Fruit fly (Drosophila melanogaster) whole organism, embryonic: ENCODE results near the gene CG44362.

Source experiments
- CG10209 ChIP-seq: fragments of 200-800 bp; sonication (Bioruptor generic); optimal IDR thresholded peaks from 3 replicates; lab custom pipeline; 2017; ENCODE audit warnings: missing biosample characterization, mild to moderate bottlenecking, missing genetic modification characterization, missing genetic modification reagents
- CG10366 ChIP-seq: fragments of 200-800 bp; sonication (Bioruptor generic); IDR thresholded peaks from 2 replicates; pipeline ENCODE4 v1.3.6; 2022; ENCODE audit warnings: missing biosample characterization, missing genetic modification characterization
- CG1233 ChIP-seq: fragments of 200-800 bp; sonication (Bioruptor generic); optimal IDR thresholded peaks from 4 replicates; lab custom pipeline; 2018; ENCODE audit warnings: missing biosample characterization, mild to moderate bottlenecking, missing genetic modification characterization
- CG14667 ChIP-seq: fragments of 200-800 bp; sonication (Bioruptor generic); IDR thresholded peaks from 2 replicates; pipeline ENCODE4 v1.3.6; 2022; ENCODE audit warnings: missing biosample characterization, missing genetic modification characterization
- CG15601 ChIP-seq: fragments of 200-800 bp; sonication (Bioruptor generic); optimal IDR thresholded peaks from 3 replicates; lab custom pipeline; 2019; ENCODE audit warnings: missing biosample characterization, mild to moderate bottlenecking, missing genetic modification characterization, moderate library complexity
- CG18262 ChIP-seq: fragments of 200-800 bp; optimal IDR thresholded peaks from 3 replicates; lab custom pipeline; 2019; ENCODE audit warnings: missing biosample characterization, mild to moderate bottlenecking, missing genetic modification characterization, moderate library complexity
- CG2712 ChIP-seq: fragments of 200-800 bp; optimal IDR thresholded peaks from 3 replicates; lab custom pipeline; 2019; ENCODE audit warnings: missing biosample characterization, mild to moderate bottlenecking, missing genetic modification characterization, moderate library complexity
- CG31388 ChIP-seq: fragments of 200-800 bp; sonication (Bioruptor generic); optimal IDR thresholded peaks from 2 replicates; lab custom pipeline; 2016; ENCODE audit warnings: missing biosample characterization, missing genetic modification characterization
- CG3838 ChIP-seq: fragments of 200-800 bp; sonication (Bioruptor generic); optimal IDR thresholded peaks from 3 replicates; lab custom pipeline; 2016; ENCODE audit warnings: missing biosample characterization, missing genetic modification characterization
- CG3995 ChIP-seq: fragments of 200-800 bp; sonication (Bioruptor generic); optimal IDR thresholded peaks from 3 replicates; lab custom pipeline; 2016; ENCODE audit warnings: missing biosample characterization, missing genetic modification characterization
- CG4707 ChIP-seq: fragments of 200-800 bp; sonication (Bioruptor generic); optimal IDR thresholded peaks from 2 replicates; lab custom pipeline; 2018; ENCODE audit warnings: missing biosample characterization, mild to moderate bottlenecking, missing genetic modification characterization, moderate library complexity
- CG4854 ChIP-seq: fragments of 200-800 bp; sonication (Bioruptor generic); optimal IDR thresholded peaks from 2 replicates; lab custom pipeline; 2016; ENCODE audit warnings: missing biosample characterization, missing genetic modification characterization, inconsistent platforms
- CG5245 ChIP-seq: fragments of 200-800 bp; sonication (Bioruptor generic); optimal IDR thresholded peaks from 3 replicates; lab custom pipeline; 2016; ENCODE audit warnings: missing biosample characterization, missing genetic modification characterization
- CG6765 ChIP-seq: fragments of 200-800 bp; sonication (Bioruptor generic); optimal IDR thresholded peaks from 3 replicates; lab custom pipeline; 2017; ENCODE audit warnings: missing biosample characterization, mild to moderate bottlenecking, missing genetic modification characterization
- CG6791 ChIP-seq: fragments of 200-800 bp; sonication (Bioruptor generic); IDR thresholded peaks from 3 replicates; pipeline ENCODE4 v1.3.6; 2022; ENCODE audit warnings: missing biosample characterization, missing genetic modification characterization; ENCODE audit not compliant: partially characterized antibody
- CG9797 ChIP-seq: fragments of 200-800 bp; sonication (Bioruptor generic); optimal IDR thresholded peaks from 3 replicates; lab custom pipeline; 2018; ENCODE audit warnings: missing biosample characterization, mild to moderate bottlenecking, missing genetic modification characterization
- CG9876 ChIP-seq: fragments of 200-800 bp; sonication (Bioruptor generic); optimal IDR thresholded peaks from 2 replicates; lab custom pipeline; 2016; ENCODE audit warnings: missing biosample characterization, missing genetic modification characterization
- Chrac-16 ChIP-seq: fragments of 200-800 bp; sonication (Bioruptor generic); optimal IDR thresholded peaks from 3 replicates; lab custom pipeline; 2016; ENCODE audit warnings: missing biosample characterization, missing genetic modification characterization
- Dfd ChIP-seq, 2 experiments: fragments of >200 bp; optimal IDR thresholded peaks; 2 replicates each; lab custom pipeline; 2017; ENCODE audit warnings: missing biosample characterization in 2 of 2, missing genetic modification characterization in 2 of 2
- Dll ChIP-seq: fragments of 200-800 bp; sonication (Bioruptor generic); IDR thresholded peaks from 4 replicates; pipeline ENCODE4 v1.3.6; 2022; ENCODE audit warnings: missing biosample characterization, missing genetic modification characterization; ENCODE audit not compliant: partially characterized antibody
- Ets65A ChIP-seq: fragments of 200-800 bp; sonication (Bioruptor generic); peaks from one replicate; lab custom pipeline; 2016; ENCODE audit warnings: missing biosample characterization, missing genetic modification characterization
- HLH3B ChIP-seq: fragments of 200-800 bp; sonication (Bioruptor generic); IDR thresholded peaks from 2 replicates; pipeline ENCODE4 v1.3.6; 2022; ENCODE audit warnings: missing biosample characterization, missing genetic modification characterization
- MBD-R2 ChIP-seq: fragments of 200-800 bp; sonication (Bioruptor generic); IDR thresholded peaks from 2 replicates; pipeline ENCODE4 v1.3.6; 2022; ENCODE audit warnings: missing biosample characterization, missing genetic modification characterization
- PHDP ChIP-seq: fragments of 200-800 bp; sonication (Bioruptor generic); optimal IDR thresholded peaks from 3 replicates; lab custom pipeline; 2018; ENCODE audit warnings: missing biosample characterization, mild to moderate bottlenecking, missing genetic modification characterization, moderate library complexity
- Pdp1 ChIP-seq, 2 experiments: fragments of 200-800 bp; sonication (Bioruptor generic); optimal IDR thresholded peaks; 3 replicates each; lab custom pipeline; 2016; ENCODE audit warnings: missing biosample characterization in 2 of 2, missing genetic modification characterization in 2 of 2, mild to moderate bottlenecking in 1 of 2, moderate library complexity in 1 of 2
- Rfx ChIP-seq: fragments of 200-800 bp; sonication (Bioruptor generic); IDR thresholded peaks from 2 replicates; pipeline ENCODE4 v1.3.6; 2022; ENCODE audit warnings: missing biosample characterization, missing genetic modification characterization
- Spps ChIP-seq: fragments of 200-800 bp; sonication (Bioruptor generic); optimal IDR thresholded peaks from 2 replicates; lab custom pipeline; 2018; ENCODE audit warnings: missing biosample characterization, mild to moderate bottlenecking, missing genetic modification characterization
- aop ChIP-seq: fragments of 200-800 bp; sonication (Bioruptor generic); IDR thresholded peaks from 2 replicates; pipeline ENCODE4 v1.3.6; 2022; ENCODE audit warnings: missing biosample characterization, missing genetic modification characterization
- ato ChIP-seq: fragments of 200-800 bp; sonication (Bioruptor generic); IDR thresholded peaks from 2 replicates; pipeline ENCODE4 v1.3.6; 2022; ENCODE audit warnings: missing biosample characterization, missing genetic modification characterization; ENCODE audit not compliant: partially characterized antibody
- bigmax ChIP-seq: fragments of 200-800 bp; sonication (Bioruptor generic); optimal IDR thresholded peaks from 2 replicates; lab custom pipeline; 2018; ENCODE audit warnings: missing biosample characterization, mild to moderate bottlenecking, missing genetic modification characterization
- bowl ChIP-seq: fragments of 200-800 bp; sonication (Bioruptor generic); IDR thresholded peaks from 2 replicates; pipeline ENCODE4 v1.3.6; 2022; ENCODE audit warnings: missing biosample characterization, missing genetic modification characterization
- caup ChIP-seq: fragments of 200-800 bp; sonication (Bioruptor generic); optimal IDR thresholded peaks from 3 replicates; lab custom pipeline; 2017; ENCODE audit warnings: missing biosample characterization, mild to moderate bottlenecking, missing genetic modification characterization, moderate library complexity; ENCODE audit not compliant: severe bottlenecking
- corto ChIP-seq: fragments of 200-800 bp; sonication (Bioruptor generic); optimal IDR thresholded peaks from 2 replicates; lab custom pipeline; 2016; ENCODE audit warnings: missing biosample characterization, mild to moderate bottlenecking, missing genetic modification characterization, moderate library complexity
- danr ChIP-seq: fragments of 200-800 bp; sonication (Bioruptor generic); IDR thresholded peaks from 2 replicates; pipeline ENCODE4 v1.3.6; 2022; ENCODE audit warnings: missing biosample characterization, missing genetic modification characterization
- dysf ChIP-seq: fragments of 200-800 bp; sonication (Bioruptor generic); IDR thresholded peaks from 3 replicates; pipeline ENCODE4 v1.3.6; 2022; ENCODE audit warnings: missing biosample characterization, missing genetic modification characterization
- emc ChIP-seq: fragments of 200-800 bp; sonication (Bioruptor generic); optimal IDR thresholded peaks from 2 replicates; lab custom pipeline; 2016; ENCODE audit warnings: missing biosample characterization, missing genetic modification characterization
- ewg ChIP-seq: fragments of 200-800 bp; sonication (Bioruptor generic); optimal IDR thresholded peaks from 3 replicates; lab custom pipeline; 2017; ENCODE audit warnings: mild to moderate bottlenecking, missing biosample characterization, missing genetic modification reagents, missing genetic modification characterization
- fu2 ChIP-seq: fragments of 200-800 bp; sonication (Bioruptor generic); optimal IDR thresholded peaks from 2 replicates; lab custom pipeline; 2016; ENCODE audit warnings: missing biosample characterization, missing genetic modification characterization
- hth ChIP-seq: fragments of >200 bp; optimal IDR thresholded peaks from 2 replicates; lab custom pipeline; 2017; ENCODE audit warnings: inconsistent platforms
- jumu ChIP-seq: fragments of 200-800 bp; sonication (Bioruptor generic); optimal IDR thresholded peaks from 3 replicates; lab custom pipeline; 2016; ENCODE audit warnings: missing biosample characterization, missing genetic modification characterization
- lola ChIP-seq, 3 experiments: fragments of >200 bp in 2 of 3; fragments of 200-800 bp in 1 of 3; sonication (Bioruptor generic) in 1 of 3; optimal IDR thresholded peaks; 2 replicates each; lab custom pipeline; 2017 to 2019; ENCODE audit warnings: missing biosample characterization in 3 of 3, missing genetic modification characterization in 3 of 3, mild to moderate bottlenecking in 1 of 3, moderate library complexity in 1 of 3
- p53 ChIP-seq: fragments of 200-800 bp; sonication (Bioruptor generic); optimal IDR thresholded peaks from 2 replicates; lab custom pipeline; 2016; ENCODE audit warnings: missing biosample characterization, missing genetic modification characterization
- pb ChIP-seq: fragments of 200-800 bp; sonication (Bioruptor generic); optimal IDR thresholded peaks from 3 replicates; lab custom pipeline; 2016; ENCODE audit warnings: missing biosample characterization, missing genetic modification characterization
- repo ChIP-seq: fragments of 200-800 bp; sonication (Bioruptor generic); optimal IDR thresholded peaks from 2 replicates; lab custom pipeline; 2016; ENCODE audit warnings: missing biosample characterization, missing genetic modification characterization
- schlank ChIP-seq: fragments of 200-800 bp; sonication (Bioruptor generic); optimal IDR thresholded peaks from 2 replicates; lab custom pipeline; 2018; ENCODE audit warnings: missing biosample characterization, mild to moderate bottlenecking, missing genetic modification characterization
- sr ChIP-seq: fragments of 200-800 bp; sonication (Bioruptor generic); IDR thresholded peaks from 3 replicates; pipeline ENCODE4 v1.3.6; 2022; ENCODE audit warnings: missing biosample characterization, missing genetic modification characterization
- ssp ChIP-seq: fragments of 200-800 bp; sonication (Bioruptor generic); IDR thresholded peaks from 2 replicates; pipeline ENCODE4 v1.3.6; 2022; ENCODE audit warnings: missing biosample characterization, missing genetic modification characterization
- tna ChIP-seq: fragments of 200-800 bp; sonication (Bioruptor generic); IDR thresholded peaks from 2 replicates; pipeline ENCODE4 v1.3.6; 2022; ENCODE audit warnings: missing biosample characterization, missing genetic modification characterization; ENCODE audit not compliant: partially characterized antibody
- yki ChIP-seq: fragments of >200 bp; optimal IDR thresholded peaks from 3 replicates; lab custom pipeline; 2018

The CG44362 gene

dm6 chr3L:11350680-11351665, 46.4 kb upstream of the CG44362 start (continued):
- TF ChIP-seq CG31388 (GFP tag; lab: Kevin White, UChicago) (no peak), danr (GFP tag; lab: Robert Waterston, UW) (no peak), schlank (tag; lab: Kevin White, UChicago) (peak; percentile 63), ato (GFP tag; lab: Robert Waterston, UW) (no peak), emc (GFP tag; lab: Kevin White, UChicago) (peak; percentile 11), yki (lab: Kevin White, UChicago) (no peak), Rfx (GFP tag; lab: Robert Waterston, UW) (peak; percentile 70), corto (GFP tag; lab: Kevin White, UChicago) (no peak), CG6765 (GFP tag; lab: Kevin White, UChicago) (peak; percentile 17), ewg (GFP tag; lab: Kevin White, UChicago) (no peak), PHDP (peak; percentile 61), MBD-R2 (GFP tag; lab: Robert Waterston, UW) (no peak), CG6791 (GFP tag; lab: Robert Waterston, UW) (peak; percentile 32; the same call in 1 of the 3 replicates), CG3995 (GFP tag; lab: Kevin White, UChicago) (no peak), caup (GFP tag; lab: Kevin White, UChicago) (peak; percentile 15), CG9876 (GFP tag; lab: Kevin White, UChicago) (no peak), Dll (GFP tag; lab: Robert Waterston, UW) (no peak), aop (GFP tag; lab: Robert Waterston, UW) (no peak), Dfd (GFP tag; optimal IDR thresholded peaks at IDR 0.05; lab: Kevin White, UChicago) (no peak), ssp (no peak), lola (GFP tag; optimal IDR thresholded peaks at IDR 0.05; lab: Kevin White, UChicago) (peak in 1 of 3 experiments; percentile 72), jumu (GFP tag; lab: Kevin White, UChicago) (no peak), hth (lab: Kevin White, UChicago) (no peak), pb (GFP tag; lab: Kevin White, UChicago) (no peak), sr (GFP tag; lab: Robert Waterston, UW) (peak; percentile 27; the same call in 1 of the 3 replicates), fu2 (GFP tag; lab: Kevin White, UChicago) (peak; percentile 45), CG10209 (GFP tag; lab: Kevin White, UChicago) (peak; percentile 62), CG9797 (GFP tag; lab: Kevin White, UChicago) (no peak), p53 (GFP tag; lab: Kevin White, UChicago) (no peak), CG10366 (GFP tag; lab: Robert Waterston, UW) (peak; percentile 19; the same call in 1 of the 2 replicates), dysf (GFP tag; lab: Robert Waterston, UW) (0 out of 3 replicates have a peak, but pooled peaks have one; percentile 20), CG14667 (GFP tag; lab: Robert Waterston, UW) (no peak), CG18262 (tag; lab: Kevin White, UChicago) (peak; percentile 84), bowl (GFP tag; lab: Robert Waterston, UW) (no peak), CG2712 (tag; lab: Kevin White, UChicago) (peak; percentile 81), bigmax (no peak), HLH3B (GFP tag; lab: Robert Waterston, UW) (no peak), Ets65A (GFP tag; lab: Kevin White, UChicago) (peak; percentile 91), CG15601 (tag; lab: Kevin White, UChicago) (peak; percentile 60), CG5245 (peak; percentile 21), Pdp1 (GFP tag; optimal IDR thresholded peaks at IDR 0.05; lab: Kevin White, UChicago) (peak in 1 of 2 experiments; percentile 76), Spps (tag; lab: Kevin White, UChicago) (peak; percentile 7), CG1233 (peak; percentile 63), repo (GFP tag; lab: Kevin White, UChicago) (no peak), CG4707 (GFP tag; lab: Kevin White, UChicago) (no peak), CG3838 (GFP tag; lab: Kevin White, UChicago) (no peak), Chrac-16 (GFP tag; lab: Kevin White, UChicago) (peak; percentile 54), CG4854 (no peak), tna (GFP tag; lab: Robert Waterston, UW) (no peak)
